Worm (Caenorhabditis elegans): ENCODE measurements around the gene F54F7.10.

ce11 chrX:11870393-11870792, 7.0 kb downstream of the F54F7.10 start:
- TF ChIP-seq ama-1 (optimal IDR thresholded peaks at IDR 0.05) (no peak), nhr-28 (tag; optimal IDR thresholded peaks at IDR 0.05) (no peak), ceh-16 (tag; optimal IDR thresholded peaks at IDR 0.05) (no peak)
